Fruit fly (Drosophila melanogaster): ENCODE data around the gene CG31140.

DNA sequence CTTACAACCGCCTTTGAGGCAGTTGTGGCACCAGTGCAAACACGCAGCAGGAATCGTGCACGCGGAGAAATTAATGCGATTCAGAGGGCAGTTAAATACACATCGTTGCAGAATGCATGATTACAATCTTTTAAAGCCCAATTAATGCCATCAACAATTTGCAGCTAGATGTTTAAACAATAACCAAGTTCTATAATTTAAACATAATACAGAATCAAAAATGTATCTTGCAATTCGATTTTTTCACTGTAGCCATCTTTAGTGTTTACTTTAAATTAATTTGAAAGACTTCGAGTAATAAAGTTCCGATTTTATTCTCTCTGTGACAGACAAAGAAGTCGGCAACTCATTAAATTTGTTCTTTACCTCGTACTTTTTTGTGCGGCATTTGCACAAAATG, 47.0 kb upstream of the CG31140 start:
- TF ChIP-seq Mio (GFP tag; optimal IDR thresholded peaks at IDR 0.05): no peak
- peak; percentile 59 for TF ChIP-seq sage (GFP tag; optimal IDR thresholded peaks at IDR 0.05)
- TF ChIP-seq pan (optimal IDR thresholded peaks at IDR 0.05): no peak
- no peak for TF ChIP-seq lola (GFP tag; optimal IDR thresholded peaks at IDR 0.05)
- no peak for TF ChIP-seq Vsx2 (GFP tag; optimal IDR thresholded peaks at IDR 0.05; ENCODE audit: partially characterized antibody)
- peak; percentile 62 for TF ChIP-seq psq (GFP tag; optimal IDR thresholded peaks at IDR 0.05)
- TF ChIP-seq dmrt93B (GFP tag; optimal IDR thresholded peaks at IDR 0.05): peak; percentile 71
- TF ChIP-seq br (GFP tag; optimal IDR thresholded peaks at IDR 0.05): peak; percentile 79
- no peak for TF ChIP-seq Dfd (GFP tag; optimal IDR thresholded peaks at IDR 0.05)
- TF ChIP-seq HLH106 (tag; optimal IDR thresholded peaks at IDR 0.05): peak; percentile 79
- TF ChIP-seq Rel (GFP tag; optimal IDR thresholded peaks at IDR 0.05): no peak
- TF ChIP-seq Rel (tag; optimal IDR thresholded peaks at IDR 0.05): no peak
